Worm (Caenorhabditis elegans) whole organism, L1 larva: ENCODE measurements around the gene fars-3.

Experiments used
- C34B4.2 ChIP-seq: sonication (generic microtip); optimal IDR thresholded peaks from 2 replicates; lab custom pipeline; 2017; ENCODE audit warnings: mild to moderate bottlenecking, missing genetic modification characterization, missing compliant biosample characterization
- F16B12.6 ChIP-seq: fragments of 150-350 bp; optimal IDR thresholded peaks from 2 replicates; lab custom pipeline; 2014; ENCODE audit warnings: missing biosample characterization, missing genetic modification characterization
- Y116A8C.19 ChIP-seq: sonication (generic microtip); optimal IDR thresholded peaks from 2 replicates; lab custom pipeline; 2016; ENCODE audit warnings: missing compliant biosample characterization, missing genetic modification characterization, borderline replicate concordance
- ama-1 ChIP-seq: fragments of 150-350 bp; optimal IDR thresholded peaks from 2 replicates; lab custom pipeline; 2014
- blmp-1 ChIP-seq: fragments of 150-350 bp; optimal IDR thresholded peaks from 2 replicates; lab custom pipeline; 2014; ENCODE audit warnings: missing biosample characterization, missing genetic modification characterization
- ceh-63 ChIP-seq: fragments of 200-800 bp; sonication (Bioruptor generic); optimal IDR thresholded peaks from 2 replicates; lab custom pipeline; 2018; ENCODE audit warnings: mild to moderate bottlenecking, missing genetic modification characterization, missing compliant biosample characterization
- ceh-8 ChIP-seq: fragments of 200-800 bp; sonication (Bioruptor generic); optimal IDR thresholded peaks from 2 replicates; lab custom pipeline; 2018; ENCODE audit warnings: mild to moderate bottlenecking, missing genetic modification characterization, moderate library complexity, missing compliant biosample characterization
- ceh-82 ChIP-seq, 3 experiments: fragments of 150-350 bp in 1 of 3; sonication (generic microtip) in 2 of 3; optimal IDR thresholded peaks; 2 replicates each; lab custom pipeline; 2014 to 2017; ENCODE audit warnings: missing biosample characterization in 3 of 3, missing genetic modification characterization in 3 of 3
- ceh-88 ChIP-seq: fragments of 200-800 bp; sonication (Bioruptor generic); IDR thresholded peaks from 2 replicates; pipeline ENCODE4 v1.3.6; 2022; ENCODE audit warnings: missing genetic modification characterization, missing compliant biosample characterization
- ces-1 ChIP-seq: fragments of 150-350 bp; optimal IDR thresholded peaks from 2 replicates; lab custom pipeline; 2014; ENCODE audit warnings: missing biosample characterization, missing genetic modification reagents, missing genetic modification characterization
- dpl-1 ChIP-seq, 3 experiments: fragments of 150-350 bp in 2 of 3; sonication (generic microtip) in 1 of 3; optimal IDR thresholded peaks; 2 replicates each; lab custom pipeline; 2014 to 2017; ENCODE audit warnings: missing biosample characterization in 3 of 3, missing genetic modification characterization in 3 of 3, missing genetic modification reagents in 3 of 3
- dsc-1 ChIP-seq: sonication (generic microtip); optimal IDR thresholded peaks from 2 replicates; lab custom pipeline; 2016; ENCODE audit warnings: mild to moderate bottlenecking, missing genetic modification characterization, missing compliant biosample characterization
- efl-1 ChIP-seq, 4 experiments: fragments of 150-350 bp; optimal IDR thresholded peaks in 3 of 4; peaks in 1 of 4; 1 replicate in 1 of 4; 2 replicates in 3 of 4; lab custom pipeline; 2014; ENCODE audit warnings: missing biosample characterization in 2 of 4, missing genetic modification characterization in 2 of 4, missing genetic modification reagents in 2 of 4
- egl-13 ChIP-seq: sonication (generic microtip); optimal IDR thresholded peaks from 2 replicates; lab custom pipeline; 2016; ENCODE audit warnings: missing genotype, missing genetic modification reagents, missing genetic modification characterization, missing compliant biosample characterization
- elt-3 ChIP-seq, 6 experiments: fragments of 150-350 bp in 1 of 6; sonication (generic microtip); optimal IDR thresholded peaks; 2 replicates each; lab custom pipeline; 2017 to 2018; ENCODE audit warnings: missing biosample characterization in 6 of 6, missing genetic modification characterization in 6 of 6, inconsistent platforms in 1 of 6
- ets-5 ChIP-seq: fragments of 200-800 bp; sonication (Bioruptor generic); IDR thresholded peaks from 2 replicates; pipeline ENCODE4 v1.3.6; 2022; ENCODE audit warnings: missing genetic modification characterization, missing compliant biosample characterization
- fkh-4 ChIP-seq: sonication (generic microtip); optimal IDR thresholded peaks from 2 replicates; lab custom pipeline; 2016; ENCODE audit warnings: missing compliant biosample characterization, missing genetic modification characterization, borderline replicate concordance
- fkh-8 ChIP-seq: sonication (generic microtip); optimal IDR thresholded peaks from 2 replicates; lab custom pipeline; 2016; ENCODE audit warnings: mild to moderate bottlenecking, missing genetic modification characterization, missing compliant biosample characterization
- hpl-2 ChIP-seq: fragments of 150-350 bp; optimal IDR thresholded peaks from 2 replicates; lab custom pipeline; 2014; ENCODE audit warnings: missing biosample characterization, missing genetic modification reagents, missing genetic modification characterization
- jun-1 ChIP-seq: fragments of 150-350 bp; optimal IDR thresholded peaks from 2 replicates; lab custom pipeline; 2014; ENCODE audit warnings: missing biosample characterization, missing genetic modification reagents, missing genetic modification characterization
- lin-13 ChIP-seq: fragments of 150-350 bp; optimal IDR thresholded peaks from 2 replicates; lab custom pipeline; 2014; ENCODE audit warnings: missing biosample characterization, missing genetic modification reagents, missing genetic modification characterization
- lin-15B ChIP-seq: fragments of 150-350 bp; sonication (generic microtip); optimal IDR thresholded peaks from 3 replicates; lab custom pipeline; 2014; ENCODE audit warnings: missing biosample characterization, missing genetic modification characterization
- lin-35 ChIP-seq, 2 experiments: fragments of 150-350 bp; optimal IDR thresholded peaks; 2 replicates each; lab custom pipeline; 2014; ENCODE audit warnings: missing biosample characterization in 2 of 2, missing genetic modification characterization in 2 of 2, missing genetic modification reagents in 2 of 2
- lin-39 ChIP-seq: fragments of 150-350 bp; optimal IDR thresholded peaks from 2 replicates; lab custom pipeline; 2014; ENCODE audit warnings: missing biosample characterization, missing genetic modification reagents, missing genetic modification characterization
- lir-3 ChIP-seq: sonication (generic microtip); optimal IDR thresholded peaks from 2 replicates; lab custom pipeline; 2016; ENCODE audit warnings: mild to moderate bottlenecking, missing genetic modification characterization, moderate library complexity, missing compliant biosample characterization; ENCODE audit not compliant: poor library complexity
- lsy-2 ChIP-seq, 2 experiments: fragments of 150-350 bp; optimal IDR thresholded peaks; 2 replicates each; lab custom pipeline; 2014; ENCODE audit warnings: missing biosample characterization in 2 of 2, missing genetic modification characterization in 2 of 2
- mef-2 ChIP-seq: fragments of 150-350 bp; optimal IDR thresholded peaks from 2 replicates; lab custom pipeline; 2014; ENCODE audit warnings: missing biosample characterization, missing genetic modification characterization
- nhr-11 ChIP-seq: fragments of 150-350 bp; optimal IDR thresholded peaks from 2 replicates; lab custom pipeline; 2014; ENCODE audit warnings: missing biosample characterization, missing genetic modification characterization
- nhr-19 ChIP-seq: fragments of 200-800 bp; sonication (Bioruptor generic); conservative IDR thresholded peaks from 2 replicates; pipeline ENCODE4 v1.3.6; 2022; ENCODE audit warnings: missing genetic modification characterization, missing compliant biosample characterization
- nhr-237 ChIP-seq: fragments of 150-350 bp; optimal IDR thresholded peaks from 2 replicates; lab custom pipeline; 2014; ENCODE audit warnings: missing biosample characterization, missing genetic modification characterization
- nhr-28 ChIP-seq: fragments of 150-350 bp; optimal IDR thresholded peaks from 2 replicates; lab custom pipeline; 2014; ENCODE audit warnings: missing biosample characterization, missing genetic modification characterization
- nhr-47 ChIP-seq: sonication (generic microtip); optimal IDR thresholded peaks from 2 replicates; lab custom pipeline; 2016; ENCODE audit warnings: mild to moderate bottlenecking, missing genetic modification characterization, moderate library complexity, missing compliant biosample characterization
- nhr-71 ChIP-seq: sonication (generic microtip); optimal IDR thresholded peaks from 2 replicates; lab custom pipeline; 2016; ENCODE audit warnings: mild to moderate bottlenecking, missing genetic modification characterization, moderate library complexity, missing compliant biosample characterization
- nhr-76 ChIP-seq: sonication (generic microtip); optimal IDR thresholded peaks from 2 replicates; lab custom pipeline; 2017; ENCODE audit warnings: missing biosample characterization, missing genetic modification characterization
- nhr-77 ChIP-seq: fragments of 150-350 bp; optimal IDR thresholded peaks from 2 replicates; lab custom pipeline; 2014; ENCODE audit warnings: missing biosample characterization, missing genetic modification characterization
- pax-3 ChIP-seq: fragments of 200-800 bp; sonication (Bioruptor generic); optimal IDR thresholded peaks from 2 replicates; lab custom pipeline; 2018; ENCODE audit warnings: mild to moderate bottlenecking, missing genetic modification characterization, moderate library complexity, missing compliant biosample characterization
- pqm-1 ChIP-seq: sonication (generic microtip); optimal IDR thresholded peaks from 3 replicates; lab custom pipeline; 2017; ENCODE audit warnings: missing biosample characterization, missing genetic modification characterization
- snpc-4 ChIP-seq: fragments of 150-350 bp; optimal IDR thresholded peaks from 2 replicates; lab custom pipeline; 2014; ENCODE audit warnings: missing biosample characterization, missing genetic modification characterization
- swsn-7 ChIP-seq: sonication (generic microtip); optimal IDR thresholded peaks from 2 replicates; lab custom pipeline; 2016; ENCODE audit warnings: missing genetic modification characterization, missing compliant biosample characterization
- tbx-2 ChIP-seq: sonication (generic microtip); optimal IDR thresholded peaks from 2 replicates; lab custom pipeline; 2016; ENCODE audit warnings: missing genetic modification characterization, missing compliant biosample characterization
- tlp-1 ChIP-seq: fragments of 150-350 bp; optimal IDR thresholded peaks from 2 replicates; lab custom pipeline; 2014; ENCODE audit warnings: missing biosample characterization, missing genetic modification characterization
- zag-1 ChIP-seq: fragments of 150-350 bp; optimal IDR thresholded peaks from 2 replicates; lab custom pipeline; 2014; ENCODE audit warnings: missing biosample characterization, missing genetic modification characterization
- zip-4 ChIP-seq: fragments of 200-800 bp; sonication (Bioruptor generic); optimal IDR thresholded peaks from 2 replicates; lab custom pipeline; 2018; ENCODE audit warnings: mild to moderate bottlenecking, missing genetic modification characterization, moderate library complexity, missing compliant biosample characterization
- ztf-11 ChIP-seq, 2 experiments: sonication (generic microtip); optimal IDR thresholded peaks; 2 replicates each; lab custom pipeline; 2016 to 2017; ENCODE audit warnings: missing genetic modification characterization in 2 of 2, missing biosample characterization in 1 of 2, missing compliant biosample characterization in 1 of 2

The fars-3 gene

DNA sequence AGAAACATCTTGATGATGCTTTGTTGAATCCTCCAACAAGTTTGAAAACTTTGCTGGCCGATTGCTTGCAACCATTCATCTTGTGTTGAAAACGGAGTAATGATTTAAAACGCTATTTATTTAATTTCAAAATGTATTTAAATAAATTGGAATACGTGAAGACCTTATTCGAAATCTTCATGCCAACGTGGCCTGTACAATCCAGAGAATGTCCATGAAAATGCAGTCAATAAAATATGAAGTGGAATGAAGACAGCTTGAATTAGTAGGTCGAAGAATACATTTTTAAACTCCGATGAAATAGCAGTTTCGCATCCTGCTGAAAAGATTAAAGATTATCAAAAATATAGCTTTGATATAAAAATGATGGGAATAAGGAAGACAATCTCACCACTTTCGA is 10.1 kb upstream of the fars-3 start, which contains the start of gene F22B5.5:
Gene F22B5.5 (minus strand): TSS at position 101 of the 400 bp plus-strand sequence.
- TF ChIP-seq jun-1 (no peak), nhr-47 (tag; lab: Kevin White, UChicago) (no peak), Y116A8C.19 (tag; lab: Kevin White, UChicago) (no peak), lir-3 (tag; lab: Kevin White, UChicago) (no peak), C34B4.2 (tag; lab: Kevin White, UChicago) (no peak), pqm-1 (no peak), ceh-8 (GFP tag; lab: Kevin White, UChicago) (no peak), dsc-1 (no peak), ces-1 (GFP tag; lab: Kevin White, UChicago) (no peak), fkh-4 (tag; lab: Kevin White, UChicago) (no peak), ceh-63 (GFP tag; lab: Kevin White, UChicago) (no peak)
- TF ChIP-seq, all 84 proteins: peak for 0

DNA sequence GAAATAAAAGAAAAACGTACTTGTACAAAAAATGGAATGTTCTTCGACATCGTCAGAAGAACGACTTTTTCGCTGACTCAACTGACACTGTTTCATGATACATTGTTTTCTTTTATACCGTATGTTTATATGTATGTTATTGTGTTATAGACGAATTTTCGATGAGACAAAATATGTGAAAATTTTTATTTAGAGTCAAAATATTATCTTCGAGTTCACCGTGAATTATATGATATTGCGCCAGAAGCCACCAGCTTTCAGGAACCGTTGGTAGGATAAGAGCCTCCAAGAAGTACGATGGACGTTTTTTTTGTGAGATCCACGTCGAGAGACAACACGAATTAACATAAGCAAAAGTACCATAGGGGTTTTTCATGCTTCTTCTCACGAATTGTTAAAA is 8.6 kb upstream of the fars-3 start, which contains the start of gene F22B5.6:
Gene F22B5.6 (minus strand): TSS at position 101 of the 400 bp plus-strand sequence.
- no peak for TF ChIP-seq efl-1 (optimal IDR thresholded peaks at IDR 0.05; lab: Kevin White, UChicago)
- TF ChIP-seq efl-1 (GFP tag; optimal IDR thresholded peaks at IDR 0.05 in 1 of 2; lab: Kevin White, UChicago), result peak in 1 of 2 experiments; percentile 73
- no peak for TF ChIP-seq lin-13 (GFP tag; lab: Kevin White, UChicago)
- TF ChIP-seq, all 84 proteins: peak for 1

DNA sequence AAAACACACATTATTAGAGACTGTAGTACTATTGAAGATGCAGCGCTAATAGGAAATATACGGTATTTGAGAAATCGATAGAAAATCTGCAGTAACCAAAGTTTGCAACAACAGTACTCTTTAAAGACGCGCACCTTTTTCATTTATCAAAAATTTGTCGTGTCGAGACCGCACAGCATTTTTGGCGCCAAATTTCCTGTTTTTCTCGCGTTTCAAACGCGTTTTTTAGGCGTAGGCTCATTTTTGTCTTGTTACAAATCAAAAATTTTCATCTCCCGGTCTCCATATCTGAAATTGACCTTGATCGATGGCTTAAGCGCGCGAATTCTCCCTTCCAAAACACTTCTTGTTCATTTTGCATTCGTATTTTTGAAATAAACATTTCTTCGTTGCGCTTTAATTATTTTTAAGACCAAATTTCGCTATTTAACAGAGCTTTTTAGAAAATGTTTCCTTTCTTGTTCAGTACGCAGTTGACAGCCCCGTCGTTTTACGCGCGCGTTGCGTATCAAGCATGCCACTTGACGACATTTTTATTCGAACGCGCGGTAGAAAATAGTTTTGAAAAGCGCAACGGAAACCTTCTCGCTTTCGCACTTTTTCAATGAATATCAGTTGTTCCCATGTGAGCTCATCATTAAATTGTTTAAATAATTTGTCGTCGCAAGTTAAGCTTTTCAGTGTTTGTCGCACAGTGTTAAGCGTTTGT is 7.8 kb upstream of the fars-3 start:
- peak; percentile 13 to 55 for TF ChIP-seq lin-35 (GFP tag; optimal IDR thresholded peaks at IDR 0.05; lab: Kevin White, UChicago)
- TF ChIP-seq ama-1 (lab: Kevin White, UChicago), result no peak
- TF ChIP-seq mef-2, result no peak
- TF ChIP-seq snpc-4 (tag; lab: Kevin White, UChicago), result no peak
- TF ChIP-seq tbx-2 (tag; lab: Kevin White, UChicago), result no peak
- no peak for TF ChIP-seq pax-3 (tag; lab: Kevin White, UChicago)
- TF ChIP-seq ztf-11 (tag; optimal IDR thresholded peaks at IDR 0.05; lab: Kevin White, UChicago), result no peak
- no peak for TF ChIP-seq fkh-8
- no peak for TF ChIP-seq lir-3 (tag; lab: Kevin White, UChicago)
- TF ChIP-seq swsn-7, result no peak
- no peak for TF ChIP-seq lin-39 (tag; lab: Kevin White, UChicago)
- TF ChIP-seq F16B12.6 (tag; lab: Kevin White, UChicago), result peak; percentile 60
- TF ChIP-seq nhr-11, result no peak
- TF ChIP-seq elt-3 (tag; optimal IDR thresholded peaks at IDR 0.05; lab: Kevin White, UChicago), result no peak
- peak in 2 of 3 experiments; percentile 6 to 59 for TF ChIP-seq dpl-1 (GFP tag; optimal IDR thresholded peaks at IDR 0.05; lab: Kevin White, UChicago)
- TF ChIP-seq nhr-28, result no peak
- peak; percentile 13 to 27 for TF ChIP-seq efl-1 (optimal IDR thresholded peaks at IDR 0.05; lab: Kevin White, UChicago)
- peak; percentile 28 to 41 for TF ChIP-seq efl-1 (GFP tag; optimal IDR thresholded peaks at IDR 0.05 in 1 of 2; lab: Kevin White, UChicago)
- no peak for TF ChIP-seq zag-1 (tag; lab: Kevin White, UChicago)

DNA sequence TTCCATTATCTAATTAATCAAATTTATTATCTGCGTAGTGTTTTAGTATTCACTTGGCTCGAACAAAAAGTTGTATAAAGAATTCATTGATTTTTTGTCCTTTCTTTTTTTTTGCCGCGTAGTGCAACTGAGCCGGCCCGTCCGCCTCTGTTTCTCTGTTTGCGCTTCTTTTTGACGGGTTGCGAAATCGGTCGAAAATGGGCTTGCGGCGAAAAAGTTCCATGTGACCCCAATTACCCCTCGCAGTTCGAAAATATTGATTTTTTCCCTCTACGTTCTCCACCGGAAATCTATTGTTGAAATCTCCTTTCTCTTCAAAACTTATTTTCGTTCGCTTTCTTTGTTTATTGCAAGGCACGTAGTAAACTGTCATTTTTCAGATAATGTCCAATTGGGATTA is 7.2 kb upstream of the fars-3 start, which contains the start of gene zyg-9:
Gene zyg-9 (plus strand): TSS at position 381 of the 400 bp plus-strand sequence.
- TF ChIP-seq lin-13 (GFP tag; lab: Kevin White, UChicago) (no peak), nhr-19 (GFP tag; lab: Robert Waterston, UW) (no peak), elt-3 (tag; optimal IDR thresholded peaks at IDR 0.05; lab: Kevin White, UChicago) (no peak), ceh-88 (GFP tag; lab: Robert Waterston, UW) (no peak), nhr-77 (no peak), nhr-76 (tag; lab: Kevin White, UChicago) (no peak), lin-15B (tag; lab: Kevin White, UChicago) (no peak), ets-5 (GFP tag; lab: Robert Waterston, UW) (no peak), hpl-2 (GFP tag; lab: Kevin White, UChicago) (no peak), ama-1 (lab: Kevin White, UChicago) (no peak), nhr-237 (tag; lab: Kevin White, UChicago) (no peak), pqm-1 (no peak), nhr-47 (tag; lab: Kevin White, UChicago) (peak; percentile 2), dpl-1 (GFP tag; optimal IDR thresholded peaks at IDR 0.05; lab: Kevin White, UChicago) (no peak), nhr-71 (tag; lab: Kevin White, UChicago) (peak; percentile 14), fkh-4 (tag; lab: Kevin White, UChicago) (no peak), swsn-7 (no peak), egl-13 (tag; lab: Kevin White, UChicago) (no peak), F16B12.6 (tag; lab: Kevin White, UChicago) (peak; percentile 48), tlp-1 (tag; lab: Kevin White, UChicago) (no peak), blmp-1 (tag; lab: Kevin White, UChicago) (peak; percentile 1), lsy-2 (tag; optimal IDR thresholded peaks at IDR 0.05; lab: Kevin White, UChicago) (peak in 1 of 2 experiments; percentile 33), zag-1 (tag; lab: Kevin White, UChicago) (no peak), ceh-82 (tag; optimal IDR thresholded peaks at IDR 0.05; lab: Kevin White, UChicago) (peak in 1 of 3 experiments; percentile 32), zip-4 (GFP tag; lab: Kevin White, UChicago) (peak; percentile 70)
